Worm (Caenorhabditis elegans): ENCODE data around the gene H20J04.7.

The H20J04.7 gene

ce11 chrII:4355217-4355616, at the start of gene H20J04.7, which contains the start of gene H20J04.1:
Gene H20J04.7 (minus strand): TSS chrII:4355317.
Gene H20J04.1 (plus strand): TSS chrII:4355613.
- TF ChIP-seq madf-2 (tag; optimal IDR thresholded peaks at IDR 0.05) (no peak), ceh-24 (tag; optimal IDR thresholded peaks at IDR 0.05) (no peak), unc-3 (GFP tag; conservative IDR thresholded peaks at IDR 0.05) (no peak), unc-3 (tag; optimal IDR thresholded peaks at IDR 0.05) (no peak), tbx-7 (tag; optimal IDR thresholded peaks at IDR 0.05) (no peak), ceh-48 (tag; optimal IDR thresholded peaks at IDR 0.05) (no peak), syd-9 (tag; optimal IDR thresholded peaks at IDR 0.05) (no peak), fax-1 (tag; optimal IDR thresholded peaks at IDR 0.05) (no peak)

DNA sequence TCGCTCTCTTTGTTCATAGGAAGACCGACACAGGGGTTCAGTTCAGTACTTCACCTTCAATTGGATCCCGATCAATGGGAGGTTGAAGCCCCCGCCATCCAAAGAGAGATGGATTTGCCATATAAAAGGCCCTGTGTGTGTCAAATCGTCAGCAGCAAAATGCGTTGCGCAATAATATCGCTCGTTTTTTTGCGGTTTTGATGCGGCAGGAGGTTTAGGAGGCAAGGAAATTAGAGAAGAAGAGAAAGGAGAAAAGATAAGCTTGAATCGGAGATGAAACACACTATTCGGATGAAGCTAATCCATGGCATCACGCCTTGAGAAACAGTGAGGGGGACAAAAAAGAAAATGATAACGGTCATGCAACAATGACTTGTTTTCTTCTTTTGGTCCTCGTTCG, 39.3 kb upstream of the H20J04.7 start:
- TF ChIP-seq ceh-24 (tag; optimal IDR thresholded peaks at IDR 0.05) = no peak
- TF ChIP-seq fkh-6 (tag; optimal IDR thresholded peaks at IDR 0.05) = peak; percentile 67
- TF ChIP-seq rnt-1 (tag; optimal IDR thresholded peaks at IDR 0.05) = peak; percentile 25

DNA sequence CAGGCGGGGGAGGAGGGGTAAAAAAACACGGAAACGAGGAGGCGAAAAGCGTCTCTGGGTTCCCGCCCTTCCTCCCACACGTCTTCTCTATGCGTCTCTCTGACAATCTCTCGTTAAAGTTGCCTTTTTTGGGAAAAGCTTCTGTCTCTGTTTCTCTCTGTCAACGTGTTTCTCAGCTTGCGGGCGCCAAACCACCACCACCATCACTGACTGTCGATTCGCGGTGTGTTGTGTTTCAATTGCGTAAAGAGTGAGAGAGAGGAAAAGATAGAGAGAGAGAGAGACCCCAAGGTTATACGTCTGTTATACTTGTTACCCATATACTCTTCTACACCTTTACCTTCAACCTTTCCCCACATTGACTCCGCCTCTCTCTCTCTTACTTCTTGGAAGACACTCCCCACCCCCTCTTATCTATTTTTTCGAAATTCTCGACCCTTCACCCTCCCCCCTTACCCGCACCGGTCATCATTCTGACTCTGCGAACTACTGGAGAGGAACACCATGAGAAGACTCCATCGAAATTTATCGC, 37.5 kb upstream of the H20J04.7 start, which contains the start of gene mlt-7:
Gene mlt-7 (plus strand): TSS at position 482 of the 532 bp plus-strand sequence.
- TF ChIP-seq odd-2 (tag; optimal IDR thresholded peaks at IDR 0.05) (no peak), fkh-6 (tag; optimal IDR thresholded peaks at IDR 0.05) (peak; percentile 82)

DNA sequence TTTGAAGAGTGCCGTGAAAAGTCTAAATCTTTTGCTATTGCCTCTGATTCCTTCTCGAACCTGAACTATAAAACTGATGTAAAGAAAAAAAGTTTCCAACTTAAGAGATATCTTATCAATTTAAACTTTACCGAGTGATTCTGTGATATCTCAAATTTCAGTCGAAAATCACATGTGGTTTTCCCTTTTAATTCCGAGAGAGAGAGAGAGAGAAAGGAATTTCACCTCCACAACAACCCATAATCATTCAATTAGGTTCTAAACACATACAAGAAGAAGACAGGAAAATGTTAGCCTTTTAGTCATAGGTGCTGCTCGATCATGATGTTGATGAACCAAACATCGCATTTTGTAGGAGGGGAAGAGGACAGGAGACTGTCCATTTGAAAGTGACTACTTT, 36.0 kb upstream of the H20J04.7 start:
- no peak for TF ChIP-seq ceh-24 (tag; optimal IDR thresholded peaks at IDR 0.05)
- no peak for TF ChIP-seq ceh-18 (tag; optimal IDR thresholded peaks at IDR 0.05)
- TF ChIP-seq pha-4 (tag; optimal IDR thresholded peaks at IDR 0.05) = no peak

DNA sequence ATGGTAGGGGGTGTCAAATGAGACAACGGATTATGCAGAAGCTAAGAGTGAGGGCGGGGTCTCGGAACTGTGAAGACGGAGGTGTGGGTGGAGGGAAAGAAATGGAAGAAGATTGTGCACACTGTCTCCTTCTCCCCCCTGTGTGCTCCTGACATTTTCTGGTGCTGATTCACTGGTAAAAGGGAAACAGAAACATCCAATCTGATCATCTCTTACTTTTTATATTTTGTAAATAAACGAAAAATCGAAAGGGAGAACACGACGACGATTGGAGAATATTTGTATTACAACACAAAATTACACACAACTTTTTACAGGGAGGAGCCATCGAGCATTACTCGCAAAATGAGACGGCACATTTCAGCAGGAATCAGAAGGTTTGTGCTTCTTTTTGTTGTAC, 28.2 kb upstream of the H20J04.7 start, which contains the start of gene fkh-6:
Gene fkh-6 (minus strand): TSS at position 101 of the 400 bp plus-strand sequence.
- TF ChIP-seq hlh-15 (tag; optimal IDR thresholded peaks at IDR 0.05) (no peak), tbx-2 (tag; optimal IDR thresholded peaks at IDR 0.05) (no peak), madf-2 (tag; optimal IDR thresholded peaks at IDR 0.05) (no peak), pha-4 (tag; optimal IDR thresholded peaks at IDR 0.05) (no peak), C08G9.2 (tag; optimal IDR thresholded peaks at IDR 0.05) (no peak), ahr-1 (tag; optimal IDR thresholded peaks at IDR 0.05) (no peak), pax-1 (tag; optimal IDR thresholded peaks at IDR 0.05) (no peak), fkh-6 (tag; optimal IDR thresholded peaks at IDR 0.05) (no peak), elt-4 (tag; optimal IDR thresholded peaks at IDR 0.05) (no peak), ref-2 (tag; optimal IDR thresholded peaks at IDR 0.05) (no peak), ceh-18 (tag; optimal IDR thresholded peaks at IDR 0.05) (no peak), che-1 (tag; optimal IDR thresholded peaks at IDR 0.05) (no peak), ceh-31 (tag; optimal IDR thresholded peaks at IDR 0.05) (no peak), pha-2 (tag; optimal IDR thresholded peaks at IDR 0.05) (no peak), syd-9 (tag; optimal IDR thresholded peaks at IDR 0.05) (no peak), hlh-30 (tag; optimal IDR thresholded peaks at IDR 0.05; ENCODE audit: insufficient read depth) (no peak)

ce11 chrII:4378195-4378594, 23.1 kb upstream of the H20J04.7 start, which contains the start of gene B0286.1:
Gene B0286.1 (plus strand): TSS chrII:4378495.
- no peak for TF ChIP-seq nhr-11 (tag; optimal IDR thresholded peaks at IDR 0.05)
- no peak for TF ChIP-seq ceh-2 (tag; optimal IDR thresholded peaks at IDR 0.05)
- TF ChIP-seq ceh-48 (tag; optimal IDR thresholded peaks at IDR 0.05) = no peak
- no peak for TF ChIP-seq ceh-45 (GFP tag; IDR thresholded peaks at IDR 0.05)
- TF ChIP-seq dmd-4 (tag; optimal IDR thresholded peaks at IDR 0.05; ENCODE audit: borderline replicate concordance) = no peak
- TF ChIP-seq unc-3 (GFP tag; conservative IDR thresholded peaks at IDR 0.05) = no peak
- TF ChIP-seq unc-3 (tag; optimal IDR thresholded peaks at IDR 0.05) = no peak
- no peak for TF ChIP-seq fax-1 (tag; optimal IDR thresholded peaks at IDR 0.05)
- no peak for TF ChIP-seq ceh-22 (tag; optimal IDR thresholded peaks at IDR 0.05)
- TF ChIP-seq pag-3 (tag; optimal IDR thresholded peaks at IDR 0.05; ENCODE audit: borderline replicate concordance) = no peak
- TF ChIP-seq unc-42 (tag; optimal IDR thresholded peaks at IDR 0.05) = no peak
- no peak for TF ChIP-seq pha-4 (tag; optimal IDR thresholded peaks at IDR 0.05)
- TF ChIP-seq mec-3 (tag; optimal IDR thresholded peaks at IDR 0.05; ENCODE audit: borderline replicate concordance) = no peak
- TF ChIP-seq ceh-34 (tag; optimal IDR thresholded peaks at IDR 0.05) = no peak
- no peak for TF ChIP-seq C38D4.7 (GFP tag; optimal IDR thresholded peaks at IDR 0.05)
- TF ChIP-seq hlh-8 (tag; optimal IDR thresholded peaks at IDR 0.05) = no peak
- no peak for TF ChIP-seq T23F11.4 (GFP tag; optimal IDR thresholded peaks at IDR 0.05)
- no peak for TF ChIP-seq ceh-30 (tag; optimal IDR thresholded peaks at IDR 0.05)
- TF ChIP-seq unc-86 (tag; optimal IDR thresholded peaks at IDR 0.05) = no peak
- no peak for TF ChIP-seq ceh-6 (GFP tag; optimal IDR thresholded peaks at IDR 0.05)
